Fruit fly (Drosophila melanogaster) S2 (cell line): ENCODE results near the gene Pex1.

ENCODE experiments used
- CG8478 ChIP-seq: fragments of >200 bp; optimal IDR thresholded peaks from 2 replicates; lab custom pipeline; 2018
- CTCF ChIP-seq, 2 experiments: fragments of >200 bp; optimal IDR thresholded peaks; 2 replicates each; lab custom pipeline; 2018

DNA sequence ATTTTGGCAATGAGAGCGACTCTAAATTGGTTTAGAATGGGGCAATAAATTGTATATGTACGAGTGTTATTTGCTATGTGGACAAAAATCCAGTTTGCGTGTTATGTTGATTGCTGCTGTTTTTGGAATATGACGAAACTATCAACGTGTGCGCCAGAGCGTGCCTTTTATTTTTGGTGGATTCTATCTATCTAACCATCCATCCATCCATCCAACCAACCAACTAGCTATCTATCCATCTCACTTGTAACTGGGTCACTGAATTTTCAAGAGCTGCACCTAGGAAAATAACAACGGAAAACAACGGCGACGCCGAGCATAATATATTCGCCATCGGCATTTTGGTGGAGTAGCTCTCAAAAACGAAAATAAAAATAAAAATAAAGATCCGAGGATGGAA, 9.0 kb upstream of the Pex1 start:
- TF ChIP-seq CG8478 (lab: Kevin White, UChicago): no peak
- no peak for TF ChIP-seq CTCF (optimal IDR thresholded peaks at IDR 0.05; lab: Kevin White, UChicago)
